Worm (Caenorhabditis elegans) whole organism, L2 larva: ENCODE data around the gene Y11D7A.7.

Source experiments
- R02D3.7 ChIP-seq: fragments of 150-350 bp; optimal IDR thresholded peaks from 2 replicates; lab custom pipeline; 2014; ENCODE audit warnings: missing biosample characterization, missing genetic modification characterization
- aly-2 ChIP-seq: fragments of 150-350 bp; optimal IDR thresholded peaks from 2 replicates; lab custom pipeline; 2014; ENCODE audit warnings: missing biosample characterization, missing genetic modification characterization
- elt-3 ChIP-seq: sonication (generic microtip); optimal IDR thresholded peaks from 2 replicates; lab custom pipeline; 2017; ENCODE audit warnings: missing biosample characterization, missing genetic modification characterization
- mdl-1 ChIP-seq, 2 experiments: fragments of 150-350 bp in 1 of 2; sonication (generic microtip) in 1 of 2; optimal IDR thresholded peaks; 2 replicates each; lab custom pipeline; 2017; ENCODE audit warnings: missing biosample characterization in 2 of 2, missing genetic modification characterization in 2 of 2
- nhr-11 ChIP-seq: fragments of 150-350 bp; optimal IDR thresholded peaks from 2 replicates; lab custom pipeline; 2014; ENCODE audit warnings: missing biosample characterization, missing genetic modification characterization
- nhr-77 ChIP-seq: fragments of 150-350 bp; optimal IDR thresholded peaks from 2 replicates; lab custom pipeline; 2014; ENCODE audit warnings: missing biosample characterization, missing genetic modification characterization
- snpc-4 ChIP-seq: fragments of 150-350 bp; optimal IDR thresholded peaks from 2 replicates; lab custom pipeline; 2014; ENCODE audit warnings: missing biosample characterization, missing genetic modification characterization
- zag-1 ChIP-seq: fragments of 150-350 bp; optimal IDR thresholded peaks from 2 replicates; lab custom pipeline; 2014; ENCODE audit warnings: missing biosample characterization, missing genetic modification characterization
- ztf-11 ChIP-seq: sonication (generic microtip); optimal IDR thresholded peaks from 2 replicates; lab custom pipeline; 2017; ENCODE audit warnings: missing biosample characterization, missing genetic modification characterization

DNA sequence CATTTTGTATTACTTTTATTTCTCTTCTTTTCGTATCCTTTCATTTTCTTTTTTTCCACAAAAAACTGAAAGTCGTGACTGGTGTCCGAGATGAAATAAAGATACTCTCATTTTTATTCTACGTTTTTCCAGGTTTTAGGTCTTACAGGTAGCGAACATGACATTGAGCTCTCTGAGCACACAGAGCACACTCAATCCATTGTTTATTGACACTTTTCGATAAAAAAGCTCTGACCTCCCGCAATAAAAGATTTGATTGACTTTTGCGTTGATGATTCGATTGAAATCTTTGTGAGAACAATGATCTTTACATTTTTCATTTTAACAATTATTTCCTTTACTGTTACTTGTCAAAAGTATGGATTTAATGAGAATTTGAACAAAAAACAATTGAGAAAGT is 37.2 kb upstream of the Y11D7A.7 start, which contains the start of gene C46C2.6:
- TF ChIP-seq mdl-1 (tag; optimal IDR thresholded peaks at IDR 0.05; lab: Kevin White, UChicago), result no peak
- no peak for TF ChIP-seq elt-3 (tag; lab: Kevin White, UChicago)
- no peak for TF ChIP-seq nhr-11
- no peak for TF ChIP-seq R02D3.7 (tag; lab: Kevin White, UChicago)
- TF ChIP-seq nhr-77 (tag; lab: Kevin White, UChicago), result no peak
- no peak for TF ChIP-seq ztf-11
- TF ChIP-seq aly-2 (tag; lab: Kevin White, UChicago), result no peak
- no peak for TF ChIP-seq zag-1 (tag; lab: Kevin White, UChicago)
- TF ChIP-seq snpc-4, result no peak
